Fruit fly (Drosophila melanogaster) whole organism, adult: ENCODE results near the gene CG5418.

Source experiments
- CG11617 ChIP-seq: fragments of 200-800 bp; sonication (Bioruptor generic); optimal IDR thresholded peaks from 2 replicates; lab custom pipeline; 2017; ENCODE audit warnings: mild to moderate bottlenecking, missing biosample characterization, missing genetic modification reagents, missing genetic modification characterization
- CG12768 ChIP-seq: fragments of 200-800 bp; sonication (Bioruptor generic); optimal IDR thresholded peaks from 2 replicates; lab custom pipeline; 2017; ENCODE audit warnings: missing biosample characterization, missing genetic modification characterization, mild to moderate bottlenecking, moderate library complexity, missing genetic modification reagents
- CG14711 ChIP-seq: fragments of 200-800 bp; sonication (Bioruptor generic); optimal IDR thresholded peaks from 2 replicates; lab custom pipeline; 2018; ENCODE audit warnings: missing biosample characterization, mild to moderate bottlenecking, missing genetic modification characterization, moderate library complexity
- CG1620 ChIP-seq: fragments of 200-800 bp; sonication (Bioruptor generic); optimal IDR thresholded peaks from 2 replicates; lab custom pipeline; 2016; ENCODE audit warnings: missing biosample characterization, missing genetic modification characterization
- CG33017 ChIP-seq: fragments of 200-800 bp; sonication (Bioruptor generic); optimal IDR thresholded peaks from 2 replicates; lab custom pipeline; 2018; ENCODE audit warnings: missing biosample characterization, mild to moderate bottlenecking, missing genetic modification characterization, moderate library complexity
- CG5204 ChIP-seq: fragments of 200-800 bp; sonication (Bioruptor generic); optimal IDR thresholded peaks from 2 replicates; lab custom pipeline; 2016; ENCODE audit warnings: missing biosample characterization, missing genetic modification characterization
- CG7045 ChIP-seq: fragments of 200-800 bp; sonication (Bioruptor generic); optimal IDR thresholded peaks from 2 replicates; lab custom pipeline; 2017; ENCODE audit warnings: missing biosample characterization, mild to moderate bottlenecking, missing genetic modification characterization
- Crg-1 ChIP-seq: fragments of 200-800 bp; sonication (Bioruptor generic); optimal IDR thresholded peaks from 2 replicates; lab custom pipeline; 2016; ENCODE audit warnings: missing biosample characterization, missing genetic modification characterization
- Hr96 ChIP-seq: fragments of 200-800 bp; sonication (Bioruptor generic); optimal IDR thresholded peaks from 2 replicates; lab custom pipeline; 2016; ENCODE audit warnings: missing biosample characterization, missing genetic modification characterization
- Mnt ChIP-seq: fragments of 200-800 bp; sonication (Bioruptor generic); optimal IDR thresholded peaks from 2 replicates; lab custom pipeline; 2016; ENCODE audit warnings: missing biosample characterization, mild to moderate bottlenecking, missing genetic modification characterization
- bab1 ChIP-seq: fragments of 200-800 bp; sonication (Bioruptor generic); optimal IDR thresholded peaks from 3 replicates; lab custom pipeline; 2019; ENCODE audit warnings: missing biosample characterization, mild to moderate bottlenecking, missing genetic modification characterization, moderate library complexity
- cic ChIP-seq: fragments of 200-800 bp; sonication (Bioruptor generic); optimal IDR thresholded peaks from 2 replicates; lab custom pipeline; 2017; ENCODE audit warnings: missing biosample characterization, mild to moderate bottlenecking, missing genetic modification characterization, moderate library complexity
- cnc ChIP-seq, 2 experiments: fragments of >200 bp; optimal IDR thresholded peaks; 2 replicates each; lab custom pipeline; 2017
- kay ChIP-seq: fragments of 200-800 bp; sonication (Bioruptor generic); peaks from one replicate; lab custom pipeline; 2016; ENCODE audit warnings: missing biosample characterization, missing genetic modification characterization, borderline replicate concordance
- ovo ChIP-seq: fragments of 200-800 bp; sonication (Bioruptor generic); optimal IDR thresholded peaks from 2 replicates; lab custom pipeline; 2016; ENCODE audit warnings: missing biosample characterization, missing genetic modification characterization
- pad ChIP-seq: fragments of 200-800 bp; sonication (Bioruptor generic); optimal IDR thresholded peaks from 3 replicates; lab custom pipeline; 2017; ENCODE audit warnings: missing biosample characterization, missing genetic modification characterization, mild to moderate bottlenecking, moderate library complexity, missing genetic modification reagents
- tj ChIP-seq: fragments of 200-800 bp; sonication (Bioruptor generic); optimal IDR thresholded peaks from 3 replicates; lab custom pipeline; 2017; ENCODE audit warnings: missing biosample characterization, mild to moderate bottlenecking, missing genetic modification characterization, moderate library complexity
- toe ChIP-seq: fragments of 200-800 bp; sonication (Bioruptor generic); optimal IDR thresholded peaks from 2 replicates; lab custom pipeline; 2016; ENCODE audit warnings: missing biosample characterization, missing genetic modification characterization

CG5418 gene

dm6 chr2L:12455750-12456149 is 2.7 kb upstream of the CG5418 start:
- TF ChIP-seq Mnt (GFP tag; lab: Kevin White, UChicago) (no peak), CG33017 (tag; lab: Kevin White, UChicago) (no peak), kay (GFP tag; lab: Kevin White, UChicago) (no peak), toe (GFP tag; lab: Kevin White, UChicago) (no peak), CG1620 (no peak), tj (GFP tag; lab: Kevin White, UChicago) (no peak), CG14711 (tag; lab: Kevin White, UChicago) (no peak), cic (no peak), pad (GFP tag; lab: Kevin White, UChicago) (no peak)

dm6 chr2L:12455049-12455448 is 2.0 kb upstream of the CG5418 start:
- TF ChIP-seq bab1 (GFP tag; lab: Kevin White, UChicago) (peak; percentile 16), cic (peak; percentile 52), CG5204 (GFP tag; lab: Kevin White, UChicago) (no peak)

dm6 chr2L:12448082-12448621 is 4.9 kb downstream of the CG5418 start, which contains the start of the genes CG5421 and Oatp33Eb:
Gene CG5421, minus strand, starts transcription at chr2L:12448132.
Gene Oatp33Eb, plus strand, starts transcription at chr2L:12448484.
- peak; percentile 5 for TF ChIP-seq kay (GFP tag; lab: Kevin White, UChicago)
- no peak for TF ChIP-seq pad (GFP tag; lab: Kevin White, UChicago)
- no peak for TF ChIP-seq CG7045
- TF ChIP-seq Hr96 (GFP tag; lab: Kevin White, UChicago): no peak
- TF ChIP-seq Crg-1 (GFP tag; lab: Kevin White, UChicago): no peak
- peak; percentile 72 for TF ChIP-seq cic
- TF ChIP-seq CG12768 (GFP tag; lab: Kevin White, UChicago): peak; percentile 22
- no peak for TF ChIP-seq CG5204 (GFP tag; lab: Kevin White, UChicago)
- TF ChIP-seq cnc (optimal IDR thresholded peaks at IDR 0.05; lab: Kevin White, UChicago): no peak
- no peak for TF ChIP-seq bab1 (GFP tag; lab: Kevin White, UChicago)
- peak; percentile 73 for TF ChIP-seq CG33017 (tag; lab: Kevin White, UChicago)
- peak; percentile 44 for TF ChIP-seq CG11617 (GFP tag; lab: Kevin White, UChicago)
- peak; percentile 37 for TF ChIP-seq Mnt (GFP tag; lab: Kevin White, UChicago)

- TF ChIP-seq kay (GFP tag; lab: Kevin White, UChicago) (no peak), Mnt (GFP tag; lab: Kevin White, UChicago) (peak; percentile 74), Hr96 (GFP tag; lab: Kevin White, UChicago) (no peak), CG12768 (GFP tag; lab: Kevin White, UChicago) (peak; percentile 1), ovo (GFP tag; lab: Kevin White, UChicago) (peak; percentile 13), cic (peak; percentile 90), Crg-1 (GFP tag; lab: Kevin White, UChicago) (no peak)
Observed at dm6 chr2L:12445743-12446142, 7.3 kb downstream of the CG5418 start, which contains the start of gene Oatp33Ea. Gene Oatp33Ea, minus strand, starts transcription at chr2L:12445924.

dm6 chr2L:12435976-12436771 is 16.9 kb downstream of the CG5418 start:
- peak; percentile 64 for TF ChIP-seq CG12768 (GFP tag; lab: Kevin White, UChicago)
- peak; percentile 23 for TF ChIP-seq CG1620
- no peak for TF ChIP-seq CG5204 (GFP tag; lab: Kevin White, UChicago)
- TF ChIP-seq bab1 (GFP tag; lab: Kevin White, UChicago): peak; percentile 16
- peak; percentile 10 for TF ChIP-seq toe (GFP tag; lab: Kevin White, UChicago)

dm6 chr2L:12435428-12435827 is 17.6 kb downstream of the CG5418 start:
- TF ChIP-seq pad (GFP tag; lab: Kevin White, UChicago) (no peak), CG5204 (GFP tag; lab: Kevin White, UChicago) (no peak), ovo (GFP tag; lab: Kevin White, UChicago) (peak; percentile 4), CG7045 (no peak), Mnt (GFP tag; lab: Kevin White, UChicago) (peak; percentile 35)

dm6 chr2L:12434535-12434938 is 18.5 kb downstream of the CG5418 start, which contains the start of gene SC35:
Gene SC35, minus strand, starts transcription at chr2L:12434665.
- TF ChIP-seq CG12768 (GFP tag; lab: Kevin White, UChicago) (peak; percentile 62), CG14711 (tag; lab: Kevin White, UChicago) (peak; percentile 4), cic (peak; percentile 10), pad (GFP tag; lab: Kevin White, UChicago) (no peak), Mnt (GFP tag; lab: Kevin White, UChicago) (peak; percentile 90), bab1 (GFP tag; lab: Kevin White, UChicago) (no peak)
